Worm (Caenorhabditis elegans): ENCODE measurements around the gene ZK1320.9.

DNA sequence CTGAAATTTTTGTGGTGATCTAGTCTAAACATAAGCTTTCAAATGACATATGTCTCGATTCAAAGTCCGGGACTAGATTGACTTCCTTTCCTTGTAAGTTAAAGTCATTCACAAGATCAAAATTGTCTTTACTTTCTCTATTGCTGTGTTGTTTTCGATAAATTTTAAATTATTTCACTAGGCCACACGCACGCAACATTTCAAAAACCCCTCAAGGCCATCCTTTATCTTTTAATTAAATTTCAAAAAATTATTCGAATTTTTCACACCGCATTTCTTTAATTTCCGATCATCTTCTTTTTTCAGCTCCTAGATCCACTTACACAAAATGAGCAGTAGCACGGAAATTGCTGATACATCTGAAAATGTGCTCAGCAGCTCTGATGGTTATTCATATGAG, 50.2 kb downstream of the ZK1320.9 start, which contains the start of gene ZK1307.7:
- no peak for TF ChIP-seq alr-1 (tag; optimal IDR thresholded peaks at IDR 0.05)
- TF ChIP-seq unc-39 (tag; optimal IDR thresholded peaks at IDR 0.05), result no peak
- no peak for TF ChIP-seq nhr-237 (tag; optimal IDR thresholded peaks at IDR 0.05)

Measured in whole organism, L2 larva.